Worm (Caenorhabditis elegans) whole organism, late embryonic: ENCODE measurements around the gene K11H12.7.

Experiments
- C38D4.7 ChIP-seq: fragments of 200-800 bp; sonication (Bioruptor generic); optimal IDR thresholded peaks from 2 replicates; lab custom pipeline; 2018; ENCODE audit warnings: mild to moderate bottlenecking, missing genetic modification characterization, moderate library complexity, missing compliant biosample characterization
- F13H6.1 ChIP-seq: sonication (generic microtip); optimal IDR thresholded peaks from 2 replicates; lab custom pipeline; 2016; ENCODE audit warnings: missing genetic modification characterization, missing compliant biosample characterization
- K02D7.2 ChIP-seq: sonication (generic microtip); optimal IDR thresholded peaks from 2 replicates; lab custom pipeline; 2017; ENCODE audit warnings: mild to moderate bottlenecking, missing genetic modification characterization, missing compliant biosample characterization
- T23F11.4 ChIP-seq: fragments of 200-800 bp; sonication (Bioruptor generic); optimal IDR thresholded peaks from 2 replicates; lab custom pipeline; 2018; ENCODE audit warnings: mild to moderate bottlenecking, missing genetic modification characterization, missing compliant biosample characterization
- Y22D7AL.16 ChIP-seq: sonication (generic microtip); optimal IDR thresholded peaks from 2 replicates; lab custom pipeline; 2016; ENCODE audit warnings: missing genetic modification characterization, missing compliant biosample characterization
- ahr-1 ChIP-seq: sonication (generic microtip); optimal IDR thresholded peaks from 2 replicates; lab custom pipeline; 2016; ENCODE audit warnings: missing genetic modification characterization, missing compliant biosample characterization
- ceh-14 ChIP-seq: sonication (generic microtip); optimal IDR thresholded peaks from 2 replicates; lab custom pipeline; 2016; ENCODE audit warnings: missing genotype, missing genetic modification characterization, missing compliant biosample characterization
- ceh-18 ChIP-seq: sonication (generic microtip); optimal IDR thresholded peaks from 2 replicates; lab custom pipeline; 2016; ENCODE audit warnings: missing genetic modification characterization, missing compliant biosample characterization
- ceh-22 ChIP-seq: sonication (generic microtip); optimal IDR thresholded peaks from 2 replicates; lab custom pipeline; 2017; ENCODE audit warnings: missing biosample characterization, missing genetic modification characterization
- ceh-24 ChIP-seq: sonication (generic microtip); optimal IDR thresholded peaks from 2 replicates; lab custom pipeline; 2016; ENCODE audit warnings: mild to moderate bottlenecking, missing genetic modification characterization, missing compliant biosample characterization
- ceh-31 ChIP-seq: sonication (generic microtip); optimal IDR thresholded peaks from 2 replicates; lab custom pipeline; 2016; ENCODE audit warnings: missing genetic modification characterization, missing compliant biosample characterization
- dmd-4 ChIP-seq: sonication (generic microtip); optimal IDR thresholded peaks from 2 replicates; lab custom pipeline; 2016; ENCODE audit warnings: borderline replicate concordance, missing genetic modification characterization, missing compliant biosample characterization
- elt-2 ChIP-seq: sonication (generic microtip); optimal IDR thresholded peaks from 2 replicates; lab custom pipeline; 2016; ENCODE audit warnings: missing genetic modification reagents, missing genetic modification characterization, missing compliant biosample characterization
- elt-4 ChIP-seq: sonication (generic microtip); optimal IDR thresholded peaks from 2 replicates; lab custom pipeline; 2016; ENCODE audit warnings: missing genetic modification characterization, missing compliant biosample characterization
- eyg-1 ChIP-seq: sonication (generic microtip); optimal IDR thresholded peaks from 2 replicates; lab custom pipeline; 2016; ENCODE audit warnings: missing genotype, missing genetic modification characterization, missing compliant biosample characterization
- fax-1 ChIP-seq: sonication (generic microtip); optimal IDR thresholded peaks from 2 replicates; lab custom pipeline; 2016; ENCODE audit warnings: missing genotype, missing genetic modification characterization, missing compliant biosample characterization
- fkh-6 ChIP-seq: sonication (generic microtip); optimal IDR thresholded peaks from 2 replicates; lab custom pipeline; 2016; ENCODE audit warnings: missing genetic modification characterization, missing compliant biosample characterization
- hlh-13 ChIP-seq: fragments of 200-800 bp; sonication (Bioruptor generic); optimal IDR thresholded peaks from 2 replicates; lab custom pipeline; 2018; ENCODE audit warnings: mild to moderate bottlenecking, missing genetic modification characterization, missing compliant biosample characterization
- hlh-6 ChIP-seq: sonication (generic microtip); optimal IDR thresholded peaks from 2 replicates; lab custom pipeline; 2016; ENCODE audit warnings: missing genotype, missing genetic modification characterization, missing compliant biosample characterization
- lin-11 ChIP-seq: fragments of 200-800 bp; sonication (Bioruptor generic); optimal IDR thresholded peaks from 2 replicates; lab custom pipeline; 2018; ENCODE audit warnings: mild to moderate bottlenecking, missing genetic modification characterization, missing compliant biosample characterization
- nhr-232 ChIP-seq: sonication (generic microtip); optimal IDR thresholded peaks from 2 replicates; lab custom pipeline; 2016; ENCODE audit warnings: missing genetic modification characterization, missing compliant biosample characterization
- npax-4 ChIP-seq: sonication (generic microtip); optimal IDR thresholded peaks from 2 replicates; lab custom pipeline; 2016; ENCODE audit warnings: missing genetic modification characterization, missing compliant biosample characterization
- odd-2 ChIP-seq: sonication (generic microtip); optimal IDR thresholded peaks from 2 replicates; lab custom pipeline; 2017; ENCODE audit warnings: antibody characterized with exemption, mild to moderate bottlenecking, missing genetic modification characterization, missing compliant biosample characterization
- pha-2 ChIP-seq: sonication (generic microtip); optimal IDR thresholded peaks from 2 replicates; lab custom pipeline; 2017; ENCODE audit warnings: mild to moderate bottlenecking, missing genetic modification characterization, missing compliant biosample characterization
- pha-4 ChIP-seq: fragments of 150-350 bp; optimal IDR thresholded peaks from 2 replicates; lab custom pipeline; 2018; ENCODE audit warnings: missing biosample characterization, missing genetic modification reagents, missing genetic modification characterization
- pqm-1 ChIP-seq: sonication (generic microtip); optimal IDR thresholded peaks from 2 replicates; lab custom pipeline; 2016; ENCODE audit warnings: missing genetic modification characterization, missing compliant biosample characterization
- sox-2 ChIP-seq: fragments of 200-800 bp; sonication (Bioruptor generic); IDR thresholded peaks from 2 replicates; pipeline ENCODE4 v1.3.6; 2022; ENCODE audit warnings: missing genetic modification reagents, missing genetic modification characterization, missing compliant biosample characterization
- tbx-7 ChIP-seq: sonication (generic microtip); optimal IDR thresholded peaks from 2 replicates; lab custom pipeline; 2016; ENCODE audit warnings: missing genotype, missing genetic modification characterization, missing compliant biosample characterization
- ttx-3 ChIP-seq: sonication (generic microtip); optimal IDR thresholded peaks from 2 replicates; lab custom pipeline; 2016; ENCODE audit warnings: missing genetic modification reagents, missing genetic modification characterization, missing compliant biosample characterization
- unc-42 ChIP-seq: sonication (generic microtip); optimal IDR thresholded peaks from 2 replicates; lab custom pipeline; 2016; ENCODE audit warnings: missing genotype, missing genetic modification characterization, missing compliant biosample characterization
- unc-55 ChIP-seq: sonication (generic microtip); optimal IDR thresholded peaks from 2 replicates; lab custom pipeline; 2017; ENCODE audit warnings: missing biosample characterization, missing genetic modification reagents, missing genetic modification characterization
- zip-5 ChIP-seq: sonication (generic microtip); optimal IDR thresholded peaks from 2 replicates; lab custom pipeline; 2016; ENCODE audit warnings: missing genetic modification characterization, missing compliant biosample characterization
- ztf-16 ChIP-seq: sonication (generic microtip); optimal IDR thresholded peaks from 2 replicates; lab custom pipeline; 2017; ENCODE audit warnings: missing genetic modification characterization, missing compliant biosample characterization

K11H12.7 gene

DNA sequence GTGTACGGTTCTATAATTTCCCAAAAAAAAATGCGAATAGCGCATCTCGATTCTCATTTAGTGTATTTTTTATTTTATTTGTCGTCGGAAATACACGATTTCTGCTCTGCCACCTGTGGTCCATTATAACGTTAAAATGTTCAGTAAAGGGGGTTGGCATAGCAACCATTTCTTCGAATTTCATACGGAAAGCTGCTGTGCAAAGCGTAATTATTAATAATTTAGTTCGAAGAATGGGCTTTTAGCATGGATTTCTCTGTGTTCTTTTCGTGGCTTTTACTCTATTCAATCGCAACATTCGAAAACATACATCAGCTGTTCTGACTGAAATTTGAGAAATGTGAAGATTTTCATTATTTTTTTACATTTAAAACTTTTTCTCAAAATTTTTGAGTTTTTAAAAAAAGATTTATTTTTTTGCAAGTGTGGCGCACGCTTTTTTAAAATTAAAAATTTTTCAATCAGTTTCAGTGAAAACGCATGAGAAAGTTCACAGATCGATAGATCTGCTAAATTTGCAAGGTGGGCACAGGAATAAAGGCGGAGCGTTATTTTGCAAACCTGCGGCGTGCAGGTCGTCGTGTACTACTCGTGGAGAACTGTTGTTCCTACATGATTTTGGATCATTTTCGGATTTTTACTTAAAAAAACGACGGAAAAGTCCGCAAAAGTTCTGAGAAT lies 6.7 kb upstream of the K11H12.7 start:
- no peak for TF ChIP-seq odd-2 (tag; lab: Kevin White, UChicago)
- no peak for TF ChIP-seq sox-2 (GFP tag; lab: Robert Waterston, UW)
- no peak for TF ChIP-seq F13H6.1
- TF ChIP-seq dmd-4: no peak
- TF ChIP-seq ceh-14 (tag; lab: Kevin White, UChicago): no peak
- no peak for TF ChIP-seq Y22D7AL.16 (tag; lab: Kevin White, UChicago)
- no peak for TF ChIP-seq eyg-1
- no peak for TF ChIP-seq ceh-31 (tag; lab: Kevin White, UChicago)
- TF ChIP-seq ceh-22: no peak
- TF ChIP-seq C38D4.7: no peak
- TF ChIP-seq K02D7.2 (tag; lab: Kevin White, UChicago): no peak
- TF ChIP-seq fax-1: no peak
- TF ChIP-seq npax-4 (tag; lab: Kevin White, UChicago): no peak
- TF ChIP-seq tbx-7 (tag; lab: Kevin White, UChicago): no peak
- TF ChIP-seq hlh-13: no peak
- TF ChIP-seq pha-4 (tag; lab: Kevin White, UChicago): no peak
- TF ChIP-seq T23F11.4 (GFP tag; lab: Kevin White, UChicago): no peak
- no peak for TF ChIP-seq pha-2 (tag; lab: Kevin White, UChicago)
- no peak for TF ChIP-seq nhr-232 (tag; lab: Kevin White, UChicago)
- no peak for TF ChIP-seq pqm-1
- TF ChIP-seq, all 69 proteins: peak for 0

DNA sequence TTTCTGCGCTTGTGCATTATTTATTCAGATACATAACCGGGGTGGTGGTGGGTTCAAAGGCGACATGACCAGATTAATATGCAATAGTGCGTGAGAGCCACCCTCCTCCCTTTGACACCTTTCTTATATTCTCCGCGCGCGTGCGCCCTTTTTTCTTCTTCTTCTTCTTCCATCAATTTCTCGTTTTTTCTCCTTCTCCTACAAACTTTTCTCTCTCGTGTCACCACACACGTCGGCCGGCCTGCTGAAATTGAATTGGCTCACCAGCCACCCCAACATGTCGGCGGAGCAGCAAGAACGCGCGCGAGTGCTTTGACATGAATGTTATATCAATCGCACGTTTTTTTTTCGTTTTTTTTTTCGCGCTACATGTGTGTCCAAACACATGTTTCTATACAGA lies 5.7 kb upstream of the K11H12.7 start:
- TF ChIP-seq ttx-3 (tag; lab: Kevin White, UChicago) (no peak), ceh-18 (tag; lab: Kevin White, UChicago) (peak; percentile 12), unc-42 (peak; percentile 67), elt-4 (tag; lab: Kevin White, UChicago) (no peak)

DNA sequence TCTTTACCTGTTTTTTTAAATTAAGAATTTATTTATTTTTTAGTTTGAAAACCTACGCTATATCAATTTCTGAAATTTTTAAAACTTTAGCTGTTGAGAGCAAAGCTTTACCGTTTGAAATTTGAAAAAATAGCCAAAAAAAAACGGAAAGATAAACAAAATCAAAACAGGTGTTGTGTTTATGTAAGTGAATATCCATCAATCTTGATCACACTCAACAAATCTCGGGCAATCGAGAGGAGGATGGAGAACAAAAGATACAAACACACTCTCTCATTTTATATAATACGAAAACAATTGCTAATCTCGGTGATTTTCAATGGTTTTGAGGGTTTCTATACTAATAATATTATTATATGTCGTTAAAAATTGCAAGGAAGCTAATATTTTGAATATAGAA lies 3.7 kb upstream of the K11H12.7 start:
- no peak for TF ChIP-seq lin-11 (tag; lab: Kevin White, UChicago)
- TF ChIP-seq ceh-18 (tag; lab: Kevin White, UChicago): no peak
- TF ChIP-seq hlh-6 (tag; lab: Kevin White, UChicago): no peak
- no peak for TF ChIP-seq nhr-232 (tag; lab: Kevin White, UChicago)
- peak; percentile 68 for TF ChIP-seq unc-55 (GFP tag; lab: Kevin White, UChicago)
- TF ChIP-seq elt-2 (tag; lab: Kevin White, UChicago): no peak
- TF ChIP-seq ahr-1 (tag; lab: Kevin White, UChicago): no peak

DNA sequence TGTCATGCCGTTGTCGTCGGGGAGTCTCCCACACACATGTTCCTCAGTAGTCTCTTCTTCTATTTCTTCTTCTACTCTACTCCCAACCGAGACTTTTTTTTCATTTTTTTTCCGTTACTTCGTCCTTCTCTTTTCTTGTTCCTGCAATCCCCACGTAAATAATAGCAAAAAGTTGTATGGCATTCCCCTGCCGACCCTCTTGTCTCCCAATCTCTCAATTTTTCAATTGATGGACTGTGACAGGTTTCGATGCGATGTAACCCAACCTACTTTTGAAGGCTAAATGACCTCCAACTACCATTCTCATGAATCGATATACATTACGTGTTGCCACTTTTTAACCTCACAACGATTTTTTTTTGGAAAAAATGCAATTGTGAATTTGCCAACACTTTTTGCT lies 1.2 kb upstream of the K11H12.7 start:
- TF ChIP-seq ceh-24 (tag; lab: Kevin White, UChicago) (no peak), npax-4 (tag; lab: Kevin White, UChicago) (no peak), zip-5 (tag; lab: Kevin White, UChicago) (no peak), unc-55 (GFP tag; lab: Kevin White, UChicago) (peak; percentile 41), pha-4 (tag; lab: Kevin White, UChicago) (no peak)

DNA sequence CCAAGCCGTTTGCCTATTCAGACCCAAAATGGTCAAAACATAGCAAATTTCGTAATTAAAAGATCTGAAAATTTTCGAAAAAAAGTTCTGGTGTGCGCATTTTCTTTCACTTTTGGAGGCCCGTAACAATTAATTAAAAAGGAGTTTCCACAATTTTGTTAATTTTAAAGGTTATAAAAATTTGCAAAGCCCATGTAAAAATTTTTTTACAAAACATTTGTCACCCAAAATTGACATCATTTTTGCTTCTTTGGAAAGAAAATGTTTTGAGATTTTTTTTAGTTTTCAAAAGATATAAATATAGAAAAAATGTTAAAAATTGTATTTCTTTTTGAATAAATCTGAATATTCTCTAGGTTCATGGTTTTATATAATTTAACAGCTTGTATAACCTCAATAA lies 1.7 kb downstream of the K11H12.7 start, which contains the start of gene K11H12.6:
TSS of gene K11H12.6 (plus strand) at position 301 of the 400 bp plus-strand sequence.
- TF ChIP-seq ztf-16 (tag; lab: Kevin White, UChicago) (no peak), fkh-6 (tag; lab: Kevin White, UChicago) (no peak), ceh-24 (tag; lab: Kevin White, UChicago) (no peak)
- TF ChIP-seq, all 69 proteins: peak for 0
